Fruit fly (Drosophila melanogaster): Measurements from ENCODE around the gene CG14866.

The CG14866 gene

dm6 chr3R:15366839-15367238 is 50.6 kb downstream of the CG14866 start:
- no peak for TF ChIP-seq noc (tag; optimal IDR thresholded peaks at IDR 0.05)

DNA sequence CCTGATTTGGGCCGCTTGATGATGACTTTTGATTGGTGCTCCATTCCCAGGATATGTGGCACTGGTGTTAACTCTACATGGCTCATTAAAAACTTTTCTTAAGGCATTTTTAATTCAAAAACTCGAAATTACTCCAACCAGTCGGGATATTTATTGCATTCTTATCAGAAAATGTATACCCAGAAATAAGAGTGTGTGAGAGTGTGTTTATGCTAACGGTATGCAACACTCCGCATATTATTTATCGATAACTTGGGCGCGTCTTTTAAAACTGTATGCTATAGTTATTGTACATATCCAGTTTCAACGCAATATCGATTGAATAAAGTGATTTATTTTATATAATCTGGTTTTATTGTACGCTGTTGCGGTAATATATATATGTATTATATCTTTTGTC is 51.2 kb downstream of the CG14866 start, which contains the start of gene CG34404:
CG34404 (minus strand) TSS at position 189 of the 400 bp plus-strand sequence.
- TF ChIP-seq noc (tag; optimal IDR thresholded peaks at IDR 0.05) = no peak
